Fruit fly (Drosophila melanogaster): ENCODE data around the gene Trc8.

DNA sequence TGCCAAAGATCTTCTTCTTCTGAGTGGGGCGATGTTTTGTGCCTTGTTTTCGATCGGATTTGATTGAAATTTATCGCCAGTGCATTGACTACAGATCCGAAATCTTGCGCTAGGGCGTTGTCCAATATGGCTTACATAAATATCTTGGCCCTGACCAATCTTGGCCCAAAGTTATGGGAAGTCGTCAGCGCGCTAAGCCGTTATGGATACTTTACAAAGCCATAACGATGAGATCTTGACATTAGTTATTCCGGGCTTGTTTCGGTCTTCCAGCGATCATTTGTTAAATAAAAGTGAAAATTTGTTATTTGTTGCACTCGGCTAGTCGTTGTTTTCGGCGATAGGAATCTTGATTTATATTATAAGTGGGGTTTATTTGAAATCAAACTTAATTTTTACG lies 14.9 kb upstream of the Trc8 start:
- no peak for TF ChIP-seq Atf6 (GFP tag; IDR thresholded peaks at IDR 0.05)
- no peak for TF ChIP-seq E2f1 (GFP tag; IDR thresholded peaks at IDR 0.05)
- TF ChIP-seq tx (GFP tag; optimal IDR thresholded peaks at IDR 0.05): no peak
- no peak for TF ChIP-seq CG18764 (GFP tag; optimal IDR thresholded peaks at IDR 0.05)
- TF ChIP-seq ttk (GFP tag; IDR thresholded peaks at IDR 0.05): no peak
- no peak for TF ChIP-seq CG7271 (tag; optimal IDR thresholded peaks at IDR 0.05)
- TF ChIP-seq prd (optimal IDR thresholded peaks at IDR 0.05): no peak
- no peak for TF ChIP-seq prd (GFP tag; IDR thresholded peaks at IDR 0.05)
- no peak for TF ChIP-seq Adf1 (GFP tag; IDR thresholded peaks at IDR 0.05)
- TF ChIP-seq CG17186 (GFP tag; optimal IDR thresholded peaks at IDR 0.05): no peak
- no peak for TF ChIP-seq ap (GFP tag; IDR thresholded peaks at IDR 0.05)
